Worm (Caenorhabditis elegans) whole organism, L3 larva: ENCODE results near the gene ntl-9.

ENCODE experiments used
- R02D3.7 ChIP-seq: fragments of 150-350 bp; optimal IDR thresholded peaks from 2 replicates; lab custom pipeline; 2014; ENCODE audit warnings: missing biosample characterization, missing genetic modification characterization
- ZK546.5 ChIP-seq: sonication (generic microtip); optimal IDR thresholded peaks from 2 replicates; lab custom pipeline; 2017; ENCODE audit warnings: missing biosample characterization, missing genetic modification characterization
- aly-2 ChIP-seq: fragments of 150-350 bp; optimal IDR thresholded peaks from 2 replicates; lab custom pipeline; 2014; ENCODE audit warnings: missing biosample characterization, missing genetic modification characterization
- ama-1 ChIP-seq: fragments of 150-350 bp; optimal IDR thresholded peaks from 2 replicates; lab custom pipeline; 2018
- ceh-16 ChIP-seq: sonication (generic microtip); optimal IDR thresholded peaks from 2 replicates; lab custom pipeline; 2017; ENCODE audit warnings: missing biosample characterization, missing genetic modification characterization
- ceh-28 ChIP-seq: fragments of 150-350 bp; optimal IDR thresholded peaks from 2 replicates; lab custom pipeline; 2014; ENCODE audit warnings: missing biosample characterization, missing genetic modification reagents, missing genetic modification characterization
- ceh-82 ChIP-seq: fragments of 150-350 bp; optimal IDR thresholded peaks from 2 replicates; lab custom pipeline; 2014; ENCODE audit warnings: missing biosample characterization, missing genetic modification characterization
- ceh-9 ChIP-seq: sonication (generic microtip); optimal IDR thresholded peaks from 2 replicates; lab custom pipeline; 2018; ENCODE audit warnings: missing biosample characterization, missing genetic modification characterization
- daf-12 ChIP-seq: fragments of 150-350 bp; optimal IDR thresholded peaks from 2 replicates; lab custom pipeline; 2014; ENCODE audit warnings: missing biosample characterization, missing genetic modification reagents, missing genetic modification characterization
- egl-27 ChIP-seq: sonication (generic microtip); optimal IDR thresholded peaks from 4 replicates; lab custom pipeline; 2017; ENCODE audit warnings: missing biosample characterization, missing genetic modification reagents, missing genetic modification characterization
- egl-5 ChIP-seq: fragments of 150-350 bp; optimal IDR thresholded peaks from 2 replicates; lab custom pipeline; 2017; ENCODE audit warnings: missing biosample characterization, missing genetic modification reagents, missing genetic modification characterization, inconsistent platforms
- elt-1 ChIP-seq: fragments of 150-350 bp; optimal IDR thresholded peaks from 2 replicates; lab custom pipeline; 2014; ENCODE audit warnings: missing biosample characterization, missing genetic modification characterization
- elt-2 ChIP-seq: sonication (generic microtip); optimal IDR thresholded peaks from 2 replicates; lab custom pipeline; 2016; ENCODE audit warnings: missing genetic modification reagents, mild to moderate bottlenecking, missing genetic modification characterization, missing compliant biosample characterization
- elt-3 ChIP-seq, 3 experiments: fragments of 150-350 bp in 1 of 3; sonication (generic microtip) in 2 of 3; optimal IDR thresholded peaks; 2 replicates in 2 of 3; 4 replicates in 1 of 3; lab custom pipeline; 2014 to 2017; ENCODE audit warnings: missing biosample characterization in 3 of 3, missing genetic modification characterization in 3 of 3
- eor-1 ChIP-seq, 2 experiments: fragments of 150-350 bp; optimal IDR thresholded peaks; 2 replicates each; lab custom pipeline; 2014 to 2018; ENCODE audit warnings: missing biosample characterization in 2 of 2, missing genetic modification characterization in 2 of 2
- fkh-10 ChIP-seq: sonication (generic microtip); optimal IDR thresholded peaks from 2 replicates; lab custom pipeline; 2017; ENCODE audit warnings: missing biosample characterization, missing genetic modification reagents, missing genetic modification characterization
- fkh-2 ChIP-seq: fragments of 150-350 bp; optimal IDR thresholded peaks from 2 replicates; lab custom pipeline; 2014; ENCODE audit warnings: missing biosample characterization, missing genetic modification reagents, missing genetic modification characterization
- fos-1 ChIP-seq: fragments of 150-350 bp; optimal IDR thresholded peaks from 2 replicates; lab custom pipeline; 2014; ENCODE audit warnings: missing biosample characterization, missing genetic modification characterization
- hmg-11 ChIP-seq: sonication (generic microtip); optimal IDR thresholded peaks from 2 replicates; lab custom pipeline; 2016; ENCODE audit warnings: missing genetic modification characterization, missing compliant biosample characterization
- jun-1 ChIP-seq: fragments of 150-350 bp; optimal IDR thresholded peaks from 2 replicates; lab custom pipeline; 2014; ENCODE audit warnings: missing biosample characterization, missing genetic modification reagents, missing genetic modification characterization
- lin-15B ChIP-seq: fragments of 150-350 bp; optimal IDR thresholded peaks from 2 replicates; lab custom pipeline; 2014; ENCODE audit warnings: missing biosample characterization, missing genetic modification characterization
- lin-39 ChIP-seq: fragments of 150-350 bp; optimal IDR thresholded peaks from 2 replicates; lab custom pipeline; 2018; ENCODE audit warnings: missing biosample characterization, missing genetic modification reagents, missing genetic modification characterization
- lsy-12 ChIP-seq: sonication (generic microtip); optimal IDR thresholded peaks from 2 replicates; lab custom pipeline; 2016; ENCODE audit warnings: mild to moderate bottlenecking, missing genetic modification characterization, missing compliant biosample characterization
- mdl-1 ChIP-seq: fragments of 150-350 bp; optimal IDR thresholded peaks from 2 replicates; lab custom pipeline; 2014; ENCODE audit warnings: missing biosample characterization, missing genetic modification characterization
- mml-1 ChIP-seq: fragments of 150-350 bp; sonication (generic microtip); optimal IDR thresholded peaks from 3 replicates; lab custom pipeline; 2014; ENCODE audit warnings: missing biosample characterization, missing genetic modification characterization
- nfya-1 ChIP-seq: sonication (generic microtip); optimal IDR thresholded peaks from 2 replicates; lab custom pipeline; 2017; ENCODE audit warnings: missing genetic modification characterization, mild to moderate bottlenecking, missing compliant biosample characterization, antibody characterized with exemption, moderate library complexity; ENCODE audit not compliant: insufficient read depth
- nhr-11 ChIP-seq: fragments of 150-350 bp; optimal IDR thresholded peaks from 2 replicates; lab custom pipeline; 2014; ENCODE audit warnings: missing biosample characterization, missing genetic modification characterization
- nhr-12 ChIP-seq: fragments of 150-350 bp; optimal IDR thresholded peaks from 2 replicates; lab custom pipeline; 2014; ENCODE audit warnings: missing biosample characterization, missing genetic modification characterization
- nhr-23 ChIP-seq: fragments of 150-350 bp; optimal IDR thresholded peaks from 2 replicates; lab custom pipeline; 2014; ENCODE audit warnings: missing biosample characterization, missing genetic modification reagents, missing genetic modification characterization
- nhr-237 ChIP-seq: fragments of 150-350 bp; optimal IDR thresholded peaks from 2 replicates; lab custom pipeline; 2014; ENCODE audit warnings: missing biosample characterization, missing genetic modification characterization
- nhr-25 ChIP-seq: sonication (generic microtip); optimal IDR thresholded peaks from 2 replicates; lab custom pipeline; 2017; ENCODE audit warnings: missing biosample characterization, missing genetic modification characterization
- nhr-28 ChIP-seq: fragments of 150-350 bp; optimal IDR thresholded peaks from 2 replicates; lab custom pipeline; 2014; ENCODE audit warnings: missing biosample characterization, missing genetic modification characterization
- nhr-43 ChIP-seq: sonication (generic microtip); optimal IDR thresholded peaks from 2 replicates; lab custom pipeline; 2016; ENCODE audit warnings: mild to moderate bottlenecking, missing genetic modification characterization, missing compliant biosample characterization; ENCODE audit not compliant: poor library complexity, severe bottlenecking
- nhr-67 ChIP-seq: fragments of 150-350 bp; optimal IDR thresholded peaks from 2 replicates; lab custom pipeline; 2014; ENCODE audit warnings: missing biosample characterization, missing genetic modification characterization
- nhr-76 ChIP-seq: fragments of 150-350 bp; sonication (generic microtip); optimal IDR thresholded peaks from 5 replicates; lab custom pipeline; 2014; ENCODE audit warnings: missing biosample characterization, missing genetic modification characterization
- nhr-77 ChIP-seq: fragments of 150-350 bp; optimal IDR thresholded peaks from 2 replicates; lab custom pipeline; 2014; ENCODE audit warnings: missing biosample characterization, missing genetic modification characterization
- pha-4 ChIP-seq: fragments of 150-350 bp; optimal IDR thresholded peaks from 2 replicates; lab custom pipeline; 2014; ENCODE audit warnings: missing biosample characterization, missing genetic modification reagents, missing genetic modification characterization
- pqm-1 ChIP-seq: fragments of 150-350 bp; optimal IDR thresholded peaks from 2 replicates; lab custom pipeline; 2017; ENCODE audit warnings: missing biosample characterization, missing genetic modification characterization, inconsistent platforms
- sea-2 ChIP-seq: fragments of 150-350 bp; sonication (generic microtip); optimal IDR thresholded peaks from 4 replicates; lab custom pipeline; 2014; ENCODE audit warnings: missing biosample characterization, missing genetic modification reagents, missing genetic modification characterization
- skn-1 ChIP-seq: fragments of 150-350 bp; optimal IDR thresholded peaks from 2 replicates; lab custom pipeline; 2014; ENCODE audit warnings: missing biosample characterization, missing genetic modification characterization
- snpc-4 ChIP-seq: fragments of 150-350 bp; optimal IDR thresholded peaks from 2 replicates; lab custom pipeline; 2014; ENCODE audit warnings: missing biosample characterization, missing genetic modification characterization
- tbx-2 ChIP-seq: sonication (generic microtip); optimal IDR thresholded peaks from 2 replicates; lab custom pipeline; 2016; ENCODE audit warnings: mild to moderate bottlenecking, missing genetic modification characterization, missing compliant biosample characterization
- unc-39 ChIP-seq: sonication (generic microtip); optimal IDR thresholded peaks from 4 replicates; lab custom pipeline; 2017; ENCODE audit warnings: missing biosample characterization, missing genetic modification characterization
- unc-62 ChIP-seq: fragments of 150-350 bp; sonication (generic microtip); optimal IDR thresholded peaks from 4 replicates; lab custom pipeline; 2014; ENCODE audit warnings: missing biosample characterization, missing genetic modification reagents, missing genetic modification characterization
- zag-1 ChIP-seq: fragments of 150-350 bp; optimal IDR thresholded peaks from 2 replicates; lab custom pipeline; 2014; ENCODE audit warnings: missing biosample characterization, missing genetic modification characterization
- ztf-11 ChIP-seq: fragments of 150-350 bp; optimal IDR thresholded peaks from 2 replicates; lab custom pipeline; 2014; ENCODE audit warnings: missing biosample characterization, missing genetic modification characterization
- ztf-4 ChIP-seq: fragments of 150-350 bp; optimal IDR thresholded peaks from 2 replicates; lab custom pipeline; 2014; ENCODE audit warnings: missing biosample characterization, missing genetic modification characterization

ntl-9 gene

DNA sequence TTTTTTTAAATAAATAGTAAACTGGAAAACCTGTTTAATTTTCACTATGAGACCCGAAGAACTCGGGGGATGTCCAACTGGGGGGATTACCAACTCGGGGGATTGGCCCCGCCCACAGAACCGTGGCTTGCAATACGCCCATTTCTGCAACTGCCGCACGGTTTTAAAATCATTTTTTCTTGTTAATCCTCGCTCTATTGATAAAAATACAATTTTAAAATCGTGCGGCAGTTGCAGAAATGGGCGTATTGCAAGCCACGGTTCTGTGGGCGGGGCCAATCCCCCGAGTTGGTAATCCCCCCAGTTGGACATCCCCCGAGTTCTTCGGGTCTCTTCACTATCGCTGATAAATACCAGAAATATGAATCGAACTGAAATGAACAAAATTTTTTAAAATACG lies 22.3 kb upstream of the ntl-9 start, which contains the start of gene mmab-1:
Gene mmab-1 (minus strand): TSS at position 95 of the 400 bp plus-strand sequence.
- TF ChIP-seq nhr-43 (tag; lab: Kevin White, UChicago) (peak; percentile 71), nfya-1 (peak; percentile 28), lin-39 (tag; lab: Kevin White, UChicago) (peak; percentile 6)

DNA sequence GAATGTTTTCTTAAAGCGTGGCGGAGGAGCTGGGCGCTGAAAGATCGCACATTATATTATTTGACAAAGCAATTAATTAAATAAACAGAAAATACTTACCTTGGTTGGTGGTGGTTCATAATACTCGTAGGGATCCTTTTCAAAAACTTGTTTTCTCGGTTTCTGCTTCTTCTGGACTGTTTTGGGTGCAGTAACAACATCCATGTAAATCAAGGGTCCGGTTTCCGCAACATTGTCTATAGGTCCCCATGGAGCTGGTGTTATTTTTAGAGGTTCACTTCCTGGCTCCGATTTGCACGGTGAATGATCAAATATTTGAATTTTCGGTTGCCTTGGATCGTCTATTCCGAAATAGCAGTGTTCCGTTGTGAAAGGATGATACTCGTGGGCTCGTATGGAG lies 20.2 kb upstream of the ntl-9 start:
- no peak for TF ChIP-seq fos-1 (tag; lab: Kevin White, UChicago)
- TF ChIP-seq pha-4 (tag; lab: Kevin White, UChicago): no peak
- TF ChIP-seq elt-2 (tag; lab: Kevin White, UChicago): no peak
- TF ChIP-seq nhr-25: no peak
- TF ChIP-seq egl-27 (tag; lab: Kevin White, UChicago): no peak
- no peak for TF ChIP-seq nhr-237 (tag; lab: Kevin White, UChicago)
- TF ChIP-seq, all 47 proteins: peak for 0

DNA sequence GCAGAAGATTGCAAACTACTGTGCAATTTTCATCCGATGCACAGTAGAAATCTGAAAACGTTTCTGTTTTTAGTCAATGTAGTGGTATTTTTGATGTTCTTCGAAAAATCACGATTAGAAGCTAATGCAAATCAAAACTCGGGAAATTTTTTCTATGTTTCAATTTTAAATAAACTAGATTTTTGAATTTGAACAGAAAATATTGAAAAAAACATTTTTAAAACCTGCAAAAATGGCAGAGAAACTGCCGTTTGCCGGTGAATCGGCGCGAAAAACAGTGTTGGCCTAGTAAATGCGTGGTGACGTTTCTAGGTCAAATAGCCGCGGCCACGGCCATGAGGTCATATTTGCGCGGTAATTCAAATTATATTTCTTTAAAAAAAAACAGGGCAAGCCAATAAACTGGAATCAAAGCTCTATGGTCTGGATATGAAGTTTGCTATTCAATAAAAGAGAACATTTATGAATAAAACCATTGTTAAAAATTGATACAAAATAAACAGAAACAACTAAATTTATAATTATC lies 14.1 kb upstream of the ntl-9 start, which contains the start of gene set-2:
Gene set-2 (minus strand): TSS at position 51 of the 526 bp plus-strand sequence.
- TF ChIP-seq nhr-76 (tag; lab: Kevin White, UChicago) (no peak), ceh-9 (tag; lab: Kevin White, UChicago) (no peak), ZK546.5 (tag; lab: Kevin White, UChicago) (no peak), nfya-1 (peak; percentile 72), elt-1 (no peak), sea-2 (GFP tag; lab: Kevin White, UChicago) (no peak), tbx-2 (no peak), nhr-67 (tag; lab: Kevin White, UChicago) (no peak), nhr-23 (tag; lab: Kevin White, UChicago) (peak; percentile 88), ama-1 (lab: Kevin White, UChicago) (no peak), pqm-1 (tag; lab: Kevin White, UChicago) (no peak), eor-1 (tag; optimal IDR thresholded peaks at IDR 0.05; lab: Kevin White, UChicago) (no peak), nhr-77 (no peak), ceh-16 (tag; lab: Kevin White, UChicago) (no peak), skn-1 (tag; lab: Kevin White, UChicago) (no peak), fkh-2 (tag; lab: Kevin White, UChicago) (no peak), lin-39 (tag; lab: Kevin White, UChicago) (no peak), snpc-4 (no peak), lsy-12 (peak; percentile 32), mml-1 (tag; lab: Kevin White, UChicago) (no peak), nhr-11 (tag; lab: Kevin White, UChicago) (no peak), ceh-28 (tag; lab: Kevin White, UChicago) (peak; percentile 3), pha-4 (tag; lab: Kevin White, UChicago) (peak; percentile 61), ztf-4 (tag; lab: Kevin White, UChicago) (no peak), ztf-11 (tag; lab: Kevin White, UChicago) (no peak), ceh-82 (no peak), zag-1 (tag; lab: Kevin White, UChicago) (no peak), egl-27 (tag; lab: Kevin White, UChicago) (no peak), nhr-28 (tag; lab: Kevin White, UChicago) (no peak), R02D3.7 (peak; percentile 44), nhr-237 (tag; lab: Kevin White, UChicago) (no peak), jun-1 (tag; lab: Kevin White, UChicago) (peak; percentile 16), fkh-10 (GFP tag; lab: Kevin White, UChicago) (no peak), unc-39 (tag; lab: Kevin White, UChicago) (no peak), daf-12 (tag; lab: Kevin White, UChicago) (no peak), hmg-11 (tag; lab: Kevin White, UChicago) (peak; percentile 55), mdl-1 (no peak), lin-15B (tag; lab: Kevin White, UChicago) (peak; percentile 85), aly-2 (tag; lab: Kevin White, UChicago) (no peak), unc-62 (GFP tag; lab: Kevin White, UChicago) (no peak), elt-2 (tag; lab: Kevin White, UChicago) (peak; percentile 30), nhr-43 (tag; lab: Kevin White, UChicago) (peak; percentile 89), nhr-12 (no peak), elt-3 (tag; optimal IDR thresholded peaks at IDR 0.05; lab: Kevin White, UChicago) (no peak), egl-5 (tag; lab: Kevin White, UChicago) (no peak), fos-1 (tag; lab: Kevin White, UChicago) (no peak), nhr-25 (peak; percentile 60)
